Worm (Caenorhabditis elegans) whole organism, young adult: ENCODE measurements around the gene cpg-20.

Experiments
- B0035.1 ChIP-seq: sonication (generic microtip); optimal IDR thresholded peaks from 2 replicates; lab custom pipeline; 2016; ENCODE audit warnings: missing genetic modification characterization, mild to moderate bottlenecking, missing compliant biosample characterization, missing genotype, missing genetic modification reagents
- F10E7.11 ChIP-seq: sonication (generic microtip); optimal IDR thresholded peaks from 2 replicates; lab custom pipeline; 2017; ENCODE audit warnings: mild to moderate bottlenecking, missing genetic modification characterization, moderate library complexity, missing compliant biosample characterization
- F23B12.7 ChIP-seq: sonication (generic microtip); optimal IDR thresholded peaks from 2 replicates; lab custom pipeline; 2017; ENCODE audit warnings: missing genetic modification characterization, mild to moderate bottlenecking, missing compliant biosample characterization, antibody characterized with exemption, moderate library complexity; ENCODE audit not compliant: insufficient read depth
- K11D2.4 ChIP-seq: fragments of 200-800 bp; sonication (Bioruptor generic); IDR thresholded peaks from 2 replicates; pipeline ENCODE4 v1.3.6; 2022; ENCODE audit warnings: missing genetic modification reagents, missing genetic modification characterization, missing compliant biosample characterization
- K12H6.12 ChIP-seq: fragments of 200-800 bp; sonication (Bioruptor generic); optimal IDR thresholded peaks from 2 replicates; lab custom pipeline; 2018; ENCODE audit warnings: mild to moderate bottlenecking, missing genetic modification characterization, missing compliant biosample characterization
- Y56A3A.18 ChIP-seq: fragments of 200-800 bp; sonication (Bioruptor generic); IDR thresholded peaks from 2 replicates; pipeline ENCODE4 v1.3.6; 2022; ENCODE audit warnings: missing genetic modification reagents, missing genetic modification characterization, missing compliant biosample characterization
- atf-7 ChIP-seq: sonication (generic microtip); optimal IDR thresholded peaks from 2 replicates; lab custom pipeline; 2017; ENCODE audit warnings: mild to moderate bottlenecking, missing genetic modification characterization, missing compliant biosample characterization
- attf-6 ChIP-seq: fragments of 200-800 bp; sonication (Bioruptor generic); IDR thresholded peaks from 2 replicates; pipeline ENCODE4 v1.3.6; 2022; ENCODE audit warnings: missing genetic modification reagents, missing genetic modification characterization, missing compliant biosample characterization
- ceh-27 ChIP-seq: fragments of 200-800 bp; sonication (Bioruptor generic); optimal IDR thresholded peaks from 2 replicates; lab custom pipeline; 2018; ENCODE audit warnings: mild to moderate bottlenecking, missing genetic modification characterization, moderate library complexity, missing compliant biosample characterization
- chd-7 ChIP-seq: sonication (generic microtip); optimal IDR thresholded peaks from 2 replicates; lab custom pipeline; 2016; ENCODE audit warnings: mild to moderate bottlenecking, missing genetic modification characterization, moderate library complexity, missing compliant biosample characterization
- efl-1 ChIP-seq: fragments of 150-350 bp; optimal IDR thresholded peaks from 2 replicates; lab custom pipeline; 2014; ENCODE audit warnings: missing biosample characterization, missing genetic modification reagents, missing genetic modification characterization
- hlh-26 ChIP-seq: fragments of 200-800 bp; sonication (Bioruptor generic); conservative IDR thresholded peaks from 2 replicates; pipeline ENCODE4 v1.3.6; 2022; ENCODE audit warnings: missing genetic modification reagents, missing genetic modification characterization, missing compliant biosample characterization
- hmg-20 ChIP-seq: fragments of 200-800 bp; sonication (Bioruptor generic); IDR thresholded peaks from 2 replicates; pipeline ENCODE4 v1.3.6; 2022; ENCODE audit warnings: missing genetic modification reagents, missing genetic modification characterization, missing compliant biosample characterization
- lag-1 ChIP-seq: fragments of 200-800 bp; sonication (Bioruptor generic); IDR thresholded peaks from 2 replicates; pipeline ENCODE4 v1.3.6; 2022; ENCODE audit warnings: missing genetic modification reagents, missing genetic modification characterization, missing compliant biosample characterization
- lin-35 ChIP-seq, 3 experiments: fragments of 150-350 bp in 2 of 3; sonication (generic microtip) in 1 of 3; optimal IDR thresholded peaks; 2 replicates each; lab custom pipeline; 2014 to 2018; ENCODE audit warnings: missing biosample characterization in 3 of 3, missing genetic modification characterization in 3 of 3, missing genetic modification reagents in 3 of 3
- lin-40 ChIP-seq: sonication (generic microtip); optimal IDR thresholded peaks from 2 replicates; lab custom pipeline; 2016; ENCODE audit warnings: missing genetic modification characterization, mild to moderate bottlenecking, missing compliant biosample characterization, missing genotype, missing genetic modification reagents
- lsl-1 ChIP-seq: fragments of 200-800 bp; sonication (Bioruptor generic); optimal IDR thresholded peaks from 2 replicates; lab custom pipeline; 2018; ENCODE audit warnings: mild to moderate bottlenecking, missing genetic modification characterization, moderate library complexity, missing compliant biosample characterization
- mcd-1 ChIP-seq: fragments of 200-800 bp; sonication (Bioruptor generic); IDR thresholded peaks from 2 replicates; pipeline ENCODE4 v1.3.6; 2022; ENCODE audit warnings: missing genetic modification reagents, missing genetic modification characterization, missing compliant biosample characterization
- mel-28 ChIP-seq: sonication (generic microtip); optimal IDR thresholded peaks from 2 replicates; lab custom pipeline; 2016; ENCODE audit warnings: borderline replicate concordance, mild to moderate bottlenecking, missing genetic modification characterization, missing compliant biosample characterization
- nfya-1 ChIP-seq: sonication (generic microtip); optimal IDR thresholded peaks from 2 replicates; lab custom pipeline; 2017; ENCODE audit warnings: antibody characterized with exemption, missing compliant biosample characterization, missing genetic modification characterization, borderline replicate concordance; ENCODE audit not compliant: insufficient read depth
- nfyb-1 ChIP-seq: fragments of 200-800 bp; sonication (Bioruptor generic); IDR thresholded peaks from 2 replicates; pipeline ENCODE4 v1.3.6; 2022; ENCODE audit warnings: missing genetic modification reagents, missing genetic modification characterization, missing compliant biosample characterization
- nhr-80 ChIP-seq: sonication (generic microtip); optimal IDR thresholded peaks from 2 replicates; lab custom pipeline; 2016; ENCODE audit warnings: missing genetic modification characterization, missing compliant biosample characterization
- rec-8 ChIP-seq, 2 experiments: sonication (generic microtip); optimal IDR thresholded peaks; 2 replicates each; lab custom pipeline; 2016; ENCODE audit warnings: mild to moderate bottlenecking in 2 of 2, missing genetic modification characterization in 2 of 2, missing genetic modification reagents in 2 of 2, missing genotype in 2 of 2, missing biosample characterization in 1 of 2, missing compliant biosample characterization in 1 of 2, moderate library complexity in 1 of 2
- snpc-1.3 ChIP-seq: sonication (generic microtip); optimal IDR thresholded peaks from 2 replicates; lab custom pipeline; 2017; ENCODE audit warnings: missing genetic modification characterization, mild to moderate bottlenecking, missing compliant biosample characterization, antibody characterized with exemption, moderate library complexity, missing genotype, missing genetic modification reagents; ENCODE audit not compliant: insufficient read depth
- snpc-3.4 ChIP-seq: sonication (generic microtip); optimal IDR thresholded peaks from 2 replicates; lab custom pipeline; 2017; ENCODE audit warnings: missing genetic modification characterization, mild to moderate bottlenecking, missing compliant biosample characterization, antibody characterized with exemption, moderate library complexity, missing genotype, missing genetic modification reagents
- snpc-4 ChIP-seq, 5 experiments: fragments of 150-350 bp in 1 of 5; sonication (generic microtip) in 4 of 5; optimal IDR thresholded peaks; 2 replicates each; lab custom pipeline; 2014 to 2018; ENCODE audit warnings: missing genetic modification characterization in 5 of 5, missing biosample characterization in 3 of 5, antibody characterized with exemption in 2 of 5, mild to moderate bottlenecking in 2 of 5, missing compliant biosample characterization in 2 of 5, missing genotype in 2 of 5, moderate library complexity in 2 of 5, missing genetic modification reagents in 1 of 5
- unc-130 ChIP-seq: sonication (generic microtip); optimal IDR thresholded peaks from 2 replicates; lab custom pipeline; 2016; ENCODE audit warnings: missing genetic modification reagents, missing genetic modification characterization, missing compliant biosample characterization
- xnd-1 ChIP-seq: sonication (generic microtip); optimal IDR thresholded peaks from 2 replicates; lab custom pipeline; 2016; ENCODE audit warnings: missing genotype, missing genetic modification reagents, missing genetic modification characterization, missing compliant biosample characterization
- ztf-22 ChIP-seq: fragments of 200-800 bp; sonication (Bioruptor generic); optimal IDR thresholded peaks from 2 replicates; lab custom pipeline; 2018; ENCODE audit warnings: mild to moderate bottlenecking, missing genetic modification characterization, moderate library complexity, missing compliant biosample characterization
- ztf-26 ChIP-seq: sonication (generic microtip); optimal IDR thresholded peaks from 2 replicates; lab custom pipeline; 2017; ENCODE audit warnings: missing genetic modification characterization, missing compliant biosample characterization
- ztf-3 ChIP-seq: fragments of 200-800 bp; sonication (Bioruptor generic); optimal IDR thresholded peaks from 2 replicates; lab custom pipeline; 2018; ENCODE audit warnings: mild to moderate bottlenecking, missing genetic modification characterization, missing compliant biosample characterization

The cpg-20 gene

ce11 chrIV:6097040-6097928 is 21.3 kb upstream of the cpg-20 start (continued):
- 0 out of 2 replicates have a peak, but pooled peaks have one; percentile 65 for TF ChIP-seq Y56A3A.18
- peak; percentile 48; the same call in 1 of the 2 replicates for TF ChIP-seq K11D2.4 (GFP tag; lab: Robert Waterston, UW)
- no peak for TF ChIP-seq efl-1 (GFP tag; lab: Kevin White, UChicago)
- no peak for TF ChIP-seq F23B12.7 (tag; lab: Kevin White, UChicago)
- TF ChIP-seq nhr-80 (tag; lab: Kevin White, UChicago) = peak; percentile 97
- TF ChIP-seq hlh-26 (GFP tag; lab: Robert Waterston, UW) = no peak
- peak; percentile 59 for TF ChIP-seq K12H6.12 (tag; lab: Kevin White, UChicago)
- TF ChIP-seq atf-7 = peak; percentile 81
- no peak for TF ChIP-seq lsl-1
- TF ChIP-seq lag-1 = peak; percentile 73; the same call in 1 of the 2 replicates
- peak; percentile 65; the same call in 1 of the 2 replicates for TF ChIP-seq nfyb-1 (GFP tag; lab: Robert Waterston, UW)
- peak; percentile 67 for TF ChIP-seq lin-40 (tag; lab: Kevin White, UChicago)
- TF ChIP-seq ztf-26 = peak; percentile 36
- 0 out of 2 replicates have a peak, but pooled peaks have one; percentile 9 for TF ChIP-seq hmg-20 (GFP tag; lab: Robert Waterston, UW)
- peak; percentile 37 for TF ChIP-seq mcd-1 (GFP tag; lab: Robert Waterston, UW)

- no peak for TF ChIP-seq nfya-1 (tag; lab: Kevin White, UChicago)
- TF ChIP-seq nhr-80 (tag; lab: Kevin White, UChicago) = no peak
- no peak for TF ChIP-seq ceh-27 (GFP tag; lab: Kevin White, UChicago)
- TF ChIP-seq snpc-1.3 (tag; lab: Kevin White, UChicago) = no peak
- TF ChIP-seq F10E7.11 = no peak
- no peak for TF ChIP-seq xnd-1 (tag; lab: Kevin White, UChicago)
- TF ChIP-seq mel-28 (tag; lab: Kevin White, UChicago) = no peak
- no peak for TF ChIP-seq ztf-3 (GFP tag; lab: Kevin White, UChicago)
- no peak for TF ChIP-seq ztf-22 (GFP tag; lab: Kevin White, UChicago)
- TF ChIP-seq attf-6 (GFP tag; lab: Robert Waterston, UW) = no peak
- TF ChIP-seq lin-35 (GFP tag; optimal IDR thresholded peaks at IDR 0.05; lab: Kevin White, UChicago) = no peak
- TF ChIP-seq snpc-3.4 (tag; lab: Kevin White, UChicago) = no peak
- TF ChIP-seq chd-7 (tag; lab: Kevin White, UChicago) = no peak
- TF ChIP-seq unc-130 (GFP tag; lab: Kevin White, UChicago) = no peak
Measured at ce11 chrIV:6095357-6095858, 19.4 kb upstream of the cpg-20 start, which contains the start of gene lag-1. lag-1 (plus strand) TSS chrIV:6095407.

- TF ChIP-seq nhr-80 (tag; lab: Kevin White, UChicago) (no peak), rec-8 (tag; optimal IDR thresholded peaks at IDR 0.05; lab: Kevin White, UChicago) (no peak), snpc-4 (GFP tag; optimal IDR thresholded peaks at IDR 0.05; lab: Kevin White, UChicago) (no peak), snpc-4 (tag; optimal IDR thresholded peaks at IDR 0.05; lab: Kevin White, UChicago) (peak in 1 of 4 experiments; percentile 82), B0035.1 (tag; lab: Kevin White, UChicago) (no peak)
Measured at ce11 chrIV:6094315-6094606, 18.2 kb upstream of the cpg-20 start.
